Fruit fly (Drosophila melanogaster) whole organism, prepupa: Measurements from ENCODE around the gene iPLA2-VIA.

Experiments
- CG11762 ChIP-seq: fragments of 200-800 bp; sonication (Bioruptor generic); optimal IDR thresholded peaks from 3 replicates; lab custom pipeline; 2016; ENCODE audit warnings: missing biosample characterization, missing genetic modification characterization; ENCODE audit not compliant: insufficient read depth
- CG31627 ChIP-seq: fragments of 200-800 bp; sonication (Bioruptor generic); optimal IDR thresholded peaks from 3 replicates; lab custom pipeline; 2016; ENCODE audit warnings: missing biosample characterization, missing genetic modification characterization
- CG34406 ChIP-seq: fragments of 200-800 bp; sonication (Bioruptor generic); optimal IDR thresholded peaks from 3 replicates; lab custom pipeline; 2016; ENCODE audit warnings: missing biosample characterization, missing genetic modification characterization
- CG6163 ChIP-seq: fragments of 200-800 bp; sonication (Bioruptor generic); IDR thresholded peaks from 3 replicates; pipeline ENCODE4 v1.3.6; 2022; ENCODE audit warnings: missing biosample characterization, missing genetic modification characterization
- CG6792 ChIP-seq: fragments of 200-800 bp; sonication (Bioruptor generic); optimal IDR thresholded peaks from 3 replicates; lab custom pipeline; 2016; ENCODE audit warnings: missing biosample characterization, missing genetic modification characterization
- CG6854 ChIP-seq: fragments of 200-800 bp; sonication (Bioruptor generic); optimal IDR thresholded peaks from 2 replicates; lab custom pipeline; 2017; ENCODE audit warnings: missing biosample characterization, mild to moderate bottlenecking, missing genetic modification characterization
- Ets21C ChIP-seq: fragments of 200-800 bp; sonication (Bioruptor generic); optimal IDR thresholded peaks from 3 replicates; lab custom pipeline; 2016; ENCODE audit warnings: missing biosample characterization, missing genetic modification characterization
- Gug ChIP-seq: fragments of 200-800 bp; sonication (Bioruptor generic); IDR thresholded peaks from 2 replicates; pipeline ENCODE4 v1.3.6; 2022; ENCODE audit warnings: missing biosample characterization, missing genetic modification characterization
- Hr39 ChIP-seq: fragments of 200-800 bp; sonication (Bioruptor generic); optimal IDR thresholded peaks from 2 replicates; lab custom pipeline; 2016; ENCODE audit warnings: missing biosample characterization, missing genetic modification characterization
- Sox15 ChIP-seq: fragments of 200-800 bp; sonication (Bioruptor generic); optimal IDR thresholded peaks from 3 replicates; lab custom pipeline; 2016; ENCODE audit warnings: missing biosample characterization, missing genetic modification characterization
- dac ChIP-seq: fragments of 200-800 bp; sonication (Bioruptor generic); optimal IDR thresholded peaks from 2 replicates; lab custom pipeline; 2017; ENCODE audit warnings: missing biosample characterization, mild to moderate bottlenecking, missing genetic modification characterization
- esn ChIP-seq: fragments of 200-800 bp; sonication (Bioruptor generic); optimal IDR thresholded peaks from 2 replicates; lab custom pipeline; 2016; ENCODE audit warnings: missing biosample characterization, mild to moderate bottlenecking, missing genetic modification characterization, moderate library complexity
- fd85E ChIP-seq: fragments of 200-800 bp; sonication (Bioruptor generic); optimal IDR thresholded peaks from 3 replicates; lab custom pipeline; 2016; ENCODE audit warnings: missing biosample characterization, missing genetic modification characterization

dm6 chr3L:9846577-9847342 lies 17.4 kb downstream of the iPLA2-VIA start:
- no peak for TF ChIP-seq Hr39 (GFP tag; lab: Kevin White, UChicago)
- no peak for TF ChIP-seq CG6792 (GFP tag; lab: Kevin White, UChicago)
- TF ChIP-seq CG11762 (GFP tag; lab: Kevin White, UChicago) = no peak
- no peak for TF ChIP-seq Gug
- no peak for TF ChIP-seq dac (GFP tag; lab: Kevin White, UChicago)
- no peak for TF ChIP-seq fd85E (GFP tag; lab: Kevin White, UChicago)
- no peak for TF ChIP-seq Sox15 (GFP tag; lab: Kevin White, UChicago)
- no peak for TF ChIP-seq Ets21C
- no peak for TF ChIP-seq CG34406 (GFP tag; lab: Kevin White, UChicago)
- no peak for TF ChIP-seq esn (GFP tag; lab: Kevin White, UChicago)
- TF ChIP-seq CG31627 = no peak
- no peak for TF ChIP-seq CG6854
- peak; percentile 59; the same call in 2 of the 3 replicates for TF ChIP-seq CG6163 (GFP tag; lab: Robert Waterston, UW)
